Worm (Caenorhabditis elegans) whole organism, L3 larva: ENCODE measurements around the gene B0361.4.
A peak's percentile ranks its signal among the peaks of the same experiment; 100 is the strongest.

ENCODE experiments used
- ama-1 ChIP-seq: fragments of 150-350 bp; optimal IDR thresholded peaks from 2 replicates; lab custom pipeline; 2018
- ceh-9 ChIP-seq: sonication (generic microtip); optimal IDR thresholded peaks from 2 replicates; lab custom pipeline; 2018; ENCODE audit warnings: missing biosample characterization, missing genetic modification characterization
- egl-5 ChIP-seq: fragments of 150-350 bp; optimal IDR thresholded peaks from 2 replicates; lab custom pipeline; 2017; ENCODE audit warnings: missing biosample characterization, missing genetic modification reagents, missing genetic modification characterization, inconsistent platforms
- lin-39 ChIP-seq: fragments of 150-350 bp; optimal IDR thresholded peaks from 2 replicates; lab custom pipeline; 2018; ENCODE audit warnings: missing biosample characterization, missing genetic modification reagents, missing genetic modification characterization
- nhr-237 ChIP-seq: fragments of 150-350 bp; optimal IDR thresholded peaks from 2 replicates; lab custom pipeline; 2014; ENCODE audit warnings: missing biosample characterization, missing genetic modification characterization
- nhr-77 ChIP-seq: fragments of 150-350 bp; optimal IDR thresholded peaks from 2 replicates; lab custom pipeline; 2014; ENCODE audit warnings: missing biosample characterization, missing genetic modification characterization
- skn-1 ChIP-seq: fragments of 150-350 bp; optimal IDR thresholded peaks from 2 replicates; lab custom pipeline; 2014; ENCODE audit warnings: missing biosample characterization, missing genetic modification characterization
- unc-62 ChIP-seq: fragments of 150-350 bp; sonication (generic microtip); optimal IDR thresholded peaks from 4 replicates; lab custom pipeline; 2014; ENCODE audit warnings: missing biosample characterization, missing genetic modification reagents, missing genetic modification characterization

ce11 chrIII:7234148-7234547, 24.6 kb upstream of the B0361.4 start, which contains the start of gene ndus-8:
- TF ChIP-seq skn-1 (tag; lab: Kevin White, UChicago) = no peak
- TF ChIP-seq nhr-237 (tag; lab: Kevin White, UChicago) = no peak
- TF ChIP-seq ama-1 (lab: Kevin White, UChicago) = no peak
- TF ChIP-seq nhr-77 = no peak
- peak; percentile 5 for TF ChIP-seq egl-5
- TF ChIP-seq lin-39 = peak; percentile 24
- TF ChIP-seq ceh-9 (tag; lab: Kevin White, UChicago) = no peak
- no peak for TF ChIP-seq unc-62 (GFP tag; lab: Kevin White, UChicago)
